Worm (Caenorhabditis elegans) whole organism, L1 larva: ENCODE results near the gene fbxa-197.

ENCODE experiments used
- efl-3 ChIP-seq: fragments of 200-800 bp; sonication (Bioruptor generic); optimal IDR thresholded peaks from 2 replicates; lab custom pipeline; 2018; ENCODE audit warnings: mild to moderate bottlenecking, missing genetic modification characterization, missing compliant biosample characterization
- elt-3 ChIP-seq, 6 experiments: fragments of 150-350 bp in 1 of 6; sonication (generic microtip); optimal IDR thresholded peaks; 2 replicates each; lab custom pipeline; 2017 to 2018; ENCODE audit warnings: missing biosample characterization in 6 of 6, missing genetic modification characterization in 6 of 6, inconsistent platforms in 1 of 6
- lir-3 ChIP-seq: sonication (generic microtip); optimal IDR thresholded peaks from 2 replicates; lab custom pipeline; 2016; ENCODE audit warnings: mild to moderate bottlenecking, missing genetic modification characterization, moderate library complexity, missing compliant biosample characterization; ENCODE audit not compliant: poor library complexity
- mep-1 ChIP-seq: fragments of 150-350 bp; optimal IDR thresholded peaks from 2 replicates; lab custom pipeline; 2014; ENCODE audit warnings: missing biosample characterization, missing genetic modification characterization
- nhr-11 ChIP-seq: fragments of 150-350 bp; optimal IDR thresholded peaks from 2 replicates; lab custom pipeline; 2014; ENCODE audit warnings: missing biosample characterization, missing genetic modification characterization
- sox-4 ChIP-seq: sonication (generic microtip); optimal IDR thresholded peaks from 2 replicates; lab custom pipeline; 2016; ENCODE audit warnings: missing genetic modification characterization, missing compliant biosample characterization
- unc-62 ChIP-seq: fragments of 150-350 bp; optimal IDR thresholded peaks from 2 replicates; lab custom pipeline; 2014; ENCODE audit warnings: missing biosample characterization, missing genetic modification reagents, missing genetic modification characterization

DNA sequence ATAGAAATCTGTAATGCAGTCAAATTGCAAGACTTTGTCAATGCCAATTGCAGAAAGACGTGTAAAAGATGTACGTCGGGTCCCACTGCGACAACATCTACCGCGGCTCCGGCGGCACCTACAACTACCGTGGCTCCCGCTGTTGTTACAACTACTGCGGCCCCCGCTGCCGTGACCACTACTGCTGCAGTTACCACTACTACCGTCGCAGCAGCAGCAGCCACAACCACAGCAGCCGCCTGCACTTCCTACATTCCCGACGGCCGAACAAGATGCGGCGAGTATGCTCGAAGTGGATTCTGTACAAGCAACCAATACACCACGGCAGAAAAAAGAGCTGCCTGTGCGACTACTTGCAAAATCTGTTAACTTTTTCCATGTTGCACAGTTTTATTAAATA lies 47.3 kb downstream of the fbxa-197 start:
- TF ChIP-seq sox-4 (tag; lab: Kevin White, UChicago) (no peak), mep-1 (tag; lab: Kevin White, UChicago) (no peak), unc-62 (GFP tag; lab: Kevin White, UChicago) (no peak), efl-3 (GFP tag; lab: Kevin White, UChicago) (no peak), lir-3 (tag; lab: Kevin White, UChicago) (no peak), nhr-11 (tag; lab: Kevin White, UChicago) (no peak), elt-3 (tag; optimal IDR thresholded peaks at IDR 0.05; lab: Kevin White, UChicago) (no peak)
